1 fruit fly cellular context compared by ENCODE assay signal in genomic region chr3R:7491453-7491853, dm6.
TF ChIP-seq lines count a peak whose summit lies in the region.

No protein-coding gene starts in this region.

TF ChIP-seq in whole organism, embryonic, 481 proteins besides CTCF, POLR2A, EP300 and RAD21 (continued from another document):
- TF ChIP-seq run (tag; optimal IDR thresholded peaks at IDR 0.05; lab: Kevin White, UChicago) (no peak), Bteb2 (GFP tag; optimal IDR thresholded peaks at IDR 0.05; lab: Kevin White, UChicago) (no peak), unpg (GFP tag; optimal IDR thresholded peaks at IDR 0.05; lab: Kevin White, UChicago) (no peak), gt (GFP tag; IDR thresholded peaks at IDR 0.05; lab: Robert Waterston, UW) (no peak), dmrt99B (tag; optimal IDR thresholded peaks at IDR 0.05; lab: Kevin White, UChicago) (no peak), CG8478 (optimal IDR thresholded peaks at IDR 0.05; lab: Kevin White, UChicago) (no peak), nmo (GFP tag; optimal IDR thresholded peaks at IDR 0.05; lab: Kevin White, UChicago) (no peak), grau (tag; optimal IDR thresholded peaks at IDR 0.05; lab: Kevin White, UChicago) (no peak), cg (GFP tag; optimal IDR thresholded peaks at IDR 0.05; lab: Kevin White, UChicago) (peak; percentile 41), E2f2 (GFP tag; IDR thresholded peaks at IDR 0.05; lab: Robert Waterston, UW) (no peak), CG1233 (GFP tag; optimal IDR thresholded peaks at IDR 0.05; lab: Kevin White, UChicago) (no peak), ATbp (GFP tag; optimal IDR thresholded peaks at IDR 0.05; lab: Kevin White, UChicago) (no peak), CG3838 (GFP tag; optimal IDR thresholded peaks at IDR 0.05; lab: Kevin White, UChicago) (no peak), emc (GFP tag; optimal IDR thresholded peaks at IDR 0.05; lab: Kevin White, UChicago) (no peak), Nf-YA (GFP tag; IDR thresholded peaks at IDR 0.05; lab: Robert Waterston, UW) (no peak), Six4 (GFP tag; optimal IDR thresholded peaks at IDR 0.05; lab: Kevin White, UChicago) (no peak), exex (tag; optimal IDR thresholded peaks at IDR 0.05; lab: Kevin White, UChicago) (peak; percentile 6), chinmo (GFP tag; IDR thresholded peaks at IDR 0.05; lab: Robert Waterston, UW; ENCODE audit: partially characterized antibody) (peak; percentile 91; the same call in 3 of the 4 replicates), CG10274 (GFP tag; optimal IDR thresholded peaks at IDR 0.05; lab: Kevin White, UChicago) (no peak), CG2202 (tag; optimal IDR thresholded peaks at IDR 0.05; lab: Kevin White, UChicago) (no peak), abd-A (tag; optimal IDR thresholded peaks at IDR 0.05; lab: Kevin White, UChicago) (no peak), CG8359 (GFP tag; optimal IDR thresholded peaks at IDR 0.05; lab: Kevin White, UChicago; ENCODE audit: borderline replicate concordance) (no peak), CoRest (tag; optimal IDR thresholded peaks at IDR 0.05; lab: Kevin White, UChicago) (no peak), D19A (tag; optimal IDR thresholded peaks at IDR 0.05; lab: Kevin White, UChicago) (no peak), MESR4 (GFP tag; optimal IDR thresholded peaks at IDR 0.05; lab: Kevin White, UChicago) (no peak), ftz-f1 (GFP tag; optimal IDR thresholded peaks at IDR 0.05; lab: Kevin White, UChicago) (no peak), knrl (GFP tag; IDR thresholded peaks at IDR 0.05; lab: Robert Waterston, UW; ENCODE audit: partially characterized antibody) (no peak), gcm (GFP tag; optimal IDR thresholded peaks at IDR 0.05; lab: Kevin White, UChicago) (no peak), oc (tag; optimal IDR thresholded peaks at IDR 0.05; lab: Kevin White, UChicago) (no peak), caup (GFP tag; optimal IDR thresholded peaks at IDR 0.05; lab: Kevin White, UChicago; ENCODE audit: severe bottlenecking) (no peak), CG4730 (GFP tag; IDR thresholded peaks at IDR 0.05; lab: Robert Waterston, UW) (no peak), pum (GFP tag; optimal IDR thresholded peaks at IDR 0.05; lab: Kevin White, UChicago) (no peak), CG12219 (GFP tag; optimal IDR thresholded peaks at IDR 0.05; lab: Kevin White, UChicago) (peak; percentile 3), CG7556 (GFP tag; optimal IDR thresholded peaks at IDR 0.05; lab: Kevin White, UChicago) (no peak), Abd-B (GFP tag; optimal IDR thresholded peaks at IDR 0.05; lab: Kevin White, UChicago) (no peak), CG34422 (GFP tag; IDR thresholded peaks at IDR 0.05; lab: Robert Waterston, UW) (peak; percentile 47; the same call in 1 of the 3 replicates), seq (GFP tag; IDR thresholded peaks at IDR 0.05; lab: Robert Waterston, UW) (no peak), p53 (GFP tag; optimal IDR thresholded peaks at IDR 0.05; lab: Kevin White, UChicago) (no peak), CG12659 (GFP tag; optimal IDR thresholded peaks at IDR 0.05; lab: Kevin White, UChicago) (no peak), CG2678 (tag; optimal IDR thresholded peaks at IDR 0.05; lab: Kevin White, UChicago) (no peak), tup (GFP tag; optimal IDR thresholded peaks at IDR 0.05; lab: Kevin White, UChicago) (no peak), nom (GFP tag; optimal IDR thresholded peaks at IDR 0.05; lab: Kevin White, UChicago) (no peak), fd102C (GFP tag; optimal IDR thresholded peaks at IDR 0.05; lab: Kevin White, UChicago) (no peak), gro (GFP tag; optimal IDR thresholded peaks at IDR 0.05; lab: Kevin White, UChicago) (no peak), Max (GFP tag; optimal IDR thresholded peaks at IDR 0.05; lab: Kevin White, UChicago) (no peak), ab (GFP tag; optimal IDR thresholded peaks at IDR 0.05; lab: Kevin White, UChicago) (no peak), CG10654 (GFP tag; optimal IDR thresholded peaks at IDR 0.05; lab: Kevin White, UChicago) (no peak), ERR (GFP tag; optimal IDR thresholded peaks at IDR 0.05; lab: Kevin White, UChicago) (no peak), Atf-2 (GFP tag; optimal IDR thresholded peaks at IDR 0.05; lab: Kevin White, UChicago) (no peak), Optix (GFP tag; IDR thresholded peaks at IDR 0.05; lab: Robert Waterston, UW) (no peak), CG16815 (GFP tag; optimal IDR thresholded peaks at IDR 0.05; lab: Kevin White, UChicago) (no peak), CG9609 (GFP tag; optimal IDR thresholded peaks at IDR 0.05; lab: Kevin White, UChicago) (no peak), CG12155 (GFP tag; optimal IDR thresholded peaks at IDR 0.05; lab: Kevin White, UChicago) (no peak), Doc2 (GFP tag; IDR thresholded peaks at IDR 0.05; lab: Robert Waterston, UW) (no peak), CG5953 (GFP tag; IDR thresholded peaks at IDR 0.05; lab: Robert Waterston, UW) (no peak), dmrt11E (tag; optimal IDR thresholded peaks at IDR 0.05; lab: Kevin White, UChicago) (no peak), Kr (GFP tag; optimal IDR thresholded peaks at IDR 0.05; lab: Kevin White, UChicago) (no peak), CG6175 (GFP tag; IDR thresholded peaks at IDR 0.05; lab: Robert Waterston, UW) (0 out of 3 replicates have a peak, but pooled peaks have one; percentile 60), CG6854 (GFP tag; optimal IDR thresholded peaks at IDR 0.05; lab: Kevin White, UChicago) (no peak), CHES-1-like (GFP tag; optimal IDR thresholded peaks at IDR 0.05; lab: Kevin White, UChicago) (no peak), CG8089 (GFP tag; optimal IDR thresholded peaks at IDR 0.05; lab: Kevin White, UChicago) (no peak), CG2116 (GFP tag; optimal IDR thresholded peaks at IDR 0.05; lab: Kevin White, UChicago) (no peak), peb (GFP tag; IDR thresholded peaks at IDR 0.05; lab: Robert Waterston, UW) (no peak), CG1529 (GFP tag; optimal IDR thresholded peaks at IDR 0.05; lab: Kevin White, UChicago) (no peak), Gug (GFP tag; IDR thresholded peaks at IDR 0.05; lab: Robert Waterston, UW) (no peak), CG10431 (GFP tag; optimal IDR thresholded peaks at IDR 0.05; lab: Kevin White, UChicago) (no peak), odd (GFP tag; optimal IDR thresholded peaks at IDR 0.05; lab: Kevin White, UChicago) (no peak), Lpt (GFP tag; optimal IDR thresholded peaks at IDR 0.05; lab: Kevin White, UChicago) (no peak), Atf6 (GFP tag; IDR thresholded peaks at IDR 0.05; lab: Robert Waterston, UW) (no peak), Hr78 (GFP tag; optimal IDR thresholded peaks at IDR 0.05; lab: Kevin White, UChicago) (peak in 1 of 2 experiments; percentile 27), ken (GFP tag; IDR thresholded peaks at IDR 0.05; lab: Robert Waterston, UW) (no peak), ato (GFP tag; IDR thresholded peaks at IDR 0.05; lab: Robert Waterston, UW; ENCODE audit: partially characterized antibody) (no peak), jumu (GFP tag; optimal IDR thresholded peaks at IDR 0.05; lab: Kevin White, UChicago) (no peak), CG3281 (GFP tag; optimal IDR thresholded peaks at IDR 0.05; lab: Kevin White, UChicago) (no peak), CG8281 (tag; optimal IDR thresholded peaks at IDR 0.05; lab: Kevin White, UChicago) (no peak), Dfd (GFP tag; optimal IDR thresholded peaks at IDR 0.05; lab: Kevin White, UChicago) (no peak), Hr39 (optimal IDR thresholded peaks at IDR 0.05; lab: Kevin White, UChicago) (no peak), CG10147 (GFP tag; optimal IDR thresholded peaks at IDR 0.05; lab: Kevin White, UChicago) (no peak), CG17361 (GFP tag; IDR thresholded peaks at IDR 0.05; lab: Robert Waterston, UW) (no peak), az2 (GFP tag; optimal IDR thresholded peaks at IDR 0.05; lab: Kevin White, UChicago) (no peak), Sox100B (GFP tag; optimal IDR thresholded peaks at IDR 0.05; lab: Kevin White, UChicago) (no peak), ham (GFP tag; IDR thresholded peaks at IDR 0.05; lab: Robert Waterston, UW) (no peak), Usf (GFP tag; optimal IDR thresholded peaks at IDR 0.05; lab: Kevin White, UChicago) (no peak), CG11696 (GFP tag; IDR thresholded peaks at IDR 0.05; lab: Robert Waterston, UW) (no peak), Lim3 (GFP tag; IDR thresholded peaks at IDR 0.05; lab: Robert Waterston, UW) (no peak), BEAF-32 (GFP tag; optimal IDR thresholded peaks at IDR 0.05; lab: Kevin White, UChicago) (no peak), dpn (GFP tag; optimal IDR thresholded peaks at IDR 0.05; lab: Kevin White, UChicago) (no peak), Trl (optimal IDR thresholded peaks at IDR 0.05; lab: Kevin White, UChicago) (peak; percentile 71 to 91), Trl (GFP tag; optimal IDR thresholded peaks at IDR 0.05; lab: Kevin White, UChicago) (peak; percentile 19), CG1602 (GFP tag; optimal IDR thresholded peaks at IDR 0.05; lab: Kevin White, UChicago) (no peak), CG15601 (tag; optimal IDR thresholded peaks at IDR 0.05; lab: Kevin White, UChicago) (no peak), CG13424 (tag; optimal IDR thresholded peaks at IDR 0.05; lab: Kevin White, UChicago) (no peak), ranshi (GFP tag; IDR thresholded peaks at IDR 0.05; lab: Robert Waterston, UW) (peak; percentile 13; the same call in 1 of the 2 replicates), CG13624 (GFP tag; optimal IDR thresholded peaks at IDR 0.05; lab: Kevin White, UChicago) (no peak), Vsx1 (GFP tag; optimal IDR thresholded peaks at IDR 0.05; lab: Kevin White, UChicago) (no peak), zfh2 (GFP tag; optimal IDR thresholded peaks at IDR 0.05; lab: Kevin White, UChicago) (no peak), fd64A (GFP tag; optimal IDR thresholded peaks at IDR 0.05; lab: Kevin White, UChicago) (no peak), CG33557 (GFP tag; optimal IDR thresholded peaks at IDR 0.05; lab: Kevin White, UChicago) (no peak), CG11504 (tag; optimal IDR thresholded peaks at IDR 0.05; lab: Kevin White, UChicago) (no peak), CG17568 (GFP tag; optimal IDR thresholded peaks at IDR 0.05; lab: Kevin White, UChicago) (no peak), CG13123 (GFP tag; optimal IDR thresholded peaks at IDR 0.05; lab: Kevin White, UChicago) (no peak), CG10959 (GFP tag; IDR thresholded peaks at IDR 0.05; lab: Robert Waterston, UW) (no peak), CG12942 (GFP tag; optimal IDR thresholded peaks at IDR 0.05; lab: Kevin White, UChicago) (no peak), CG9932 (GFP tag; IDR thresholded peaks at IDR 0.05; lab: Robert Waterston, UW) (no peak), CG1024 (GFP tag; IDR thresholded peaks at IDR 0.05; lab: Robert Waterston, UW) (peak; percentile 23; the same call in 1 of the 2 replicates), Rfx (GFP tag; IDR thresholded peaks at IDR 0.05; lab: Robert Waterston, UW) (peak; percentile 29; the same call in 1 of the 2 replicates), CG14965 (GFP tag; optimal IDR thresholded peaks at IDR 0.05; lab: Kevin White, UChicago; ENCODE audit: borderline replicate concordance) (no peak), pfk (GFP tag; optimal IDR thresholded peaks at IDR 0.05; lab: Kevin White, UChicago) (peak; percentile 22), CG11723 (GFP tag; optimal IDR thresholded peaks at IDR 0.05; lab: Kevin White, UChicago) (no peak), Pdp1 (GFP tag; optimal IDR thresholded peaks at IDR 0.05; lab: Kevin White, UChicago) (peak in 1 of 2 experiments; percentile 31), ase (GFP tag; IDR thresholded peaks at IDR 0.05; lab: Robert Waterston, UW) (no peak), CG12391 (tag; optimal IDR thresholded peaks at IDR 0.05; lab: Kevin White, UChicago) (no peak), GATAe (GFP tag; conservative IDR thresholded peaks at IDR 0.05; lab: Robert Waterston, UW) (no peak), CG11456 (GFP tag; IDR thresholded peaks at IDR 0.05; lab: Robert Waterston, UW) (no peak), nau (GFP tag; optimal IDR thresholded peaks at IDR 0.05; lab: Kevin White, UChicago) (no peak), CG12104 (GFP tag; optimal IDR thresholded peaks at IDR 0.05; lab: Kevin White, UChicago) (no peak), H2.0 (GFP tag; IDR thresholded peaks at IDR 0.05; lab: Robert Waterston, UW) (no peak), toy (GFP tag; IDR thresholded peaks at IDR 0.05; lab: Robert Waterston, UW) (no peak), sens (GFP tag; lab: Kevin White, UChicago) (no peak), Neu2 (GFP tag; optimal IDR thresholded peaks at IDR 0.05; lab: Kevin White, UChicago; ENCODE audit: borderline replicate concordance) (no peak), HLH4C (GFP tag; IDR thresholded peaks at IDR 0.05; lab: Robert Waterston, UW; ENCODE audit: partially characterized antibody) (no peak; the same call in 2 of the 3 replicates), mirr (GFP tag; optimal IDR thresholded peaks at IDR 0.05; lab: Kevin White, UChicago) (peak; percentile 87), CG17802 (tag; optimal IDR thresholded peaks at IDR 0.05; lab: Kevin White, UChicago) (no peak), gfzf (GFP tag; optimal IDR thresholded peaks at IDR 0.05; lab: Kevin White, UChicago) (no peak), nerfin-1 (tag; optimal IDR thresholded peaks at IDR 0.05; lab: Kevin White, UChicago) (no peak), CG1832 (GFP tag; optimal IDR thresholded peaks at IDR 0.05; lab: Kevin White, UChicago) (no peak), CG10565 (GFP tag; optimal IDR thresholded peaks at IDR 0.05; lab: Kevin White, UChicago) (no peak), CG11085 (GFP tag; IDR thresholded peaks at IDR 0.05; lab: Robert Waterston, UW) (no peak), lola (GFP tag; optimal IDR thresholded peaks at IDR 0.05; lab: Kevin White, UChicago) (no peak), CG32532 (GFP tag; IDR thresholded peaks at IDR 0.05; lab: Robert Waterston, UW) (peak; percentile 67; the same call in 1 of the 2 replicates), Hsf (GFP tag; optimal IDR thresholded peaks at IDR 0.05; lab: Kevin White, UChicago) (no peak), wdn (GFP tag; IDR thresholded peaks at IDR 0.05; lab: Robert Waterston, UW) (no peak), CG4707 (GFP tag; optimal IDR thresholded peaks at IDR 0.05; lab: Kevin White, UChicago) (no peak), CG12071 (GFP tag; optimal IDR thresholded peaks at IDR 0.05; lab: Kevin White, UChicago) (no peak)
